Worm (Caenorhabditis elegans): ENCODE measurements around the gene C39H7.4.

ce11 chrIV:5632536-5632935, 18.1 kb upstream of the C39H7.4 start:
- TF ChIP-seq madf-10 (tag; optimal IDR thresholded peaks at IDR 0.05): no peak
- TF ChIP-seq ceh-27 (GFP tag; optimal IDR thresholded peaks at IDR 0.05): no peak
- TF ChIP-seq F55B11.4 (tag; optimal IDR thresholded peaks at IDR 0.05; ENCODE audit: borderline replicate concordance, insufficient read depth): no peak
- TF ChIP-seq ceh-58 (GFP tag; IDR thresholded peaks at IDR 0.05): no peak
- no peak for TF ChIP-seq lsy-27 (tag; optimal IDR thresholded peaks at IDR 0.05; ENCODE audit: borderline replicate concordance, insufficient read depth)
- TF ChIP-seq pha-4 (tag; optimal IDR thresholded peaks at IDR 0.05): no peak
- no peak for TF ChIP-seq F49E8.2 (tag; optimal IDR thresholded peaks at IDR 0.05; ENCODE audit: insufficient read depth)
- TF ChIP-seq gei-17 (GFP tag; optimal IDR thresholded peaks at IDR 0.05): no peak
- no peak for TF ChIP-seq B0035.1 (tag; optimal IDR thresholded peaks at IDR 0.05)
- no peak for TF ChIP-seq pbrm-1 (GFP tag; IDR thresholded peaks at IDR 0.05)

Data from whole organism, young adult.